Worm (Caenorhabditis elegans) whole organism, L3 larva: ENCODE data around the gene C26F1.1.

Experiments used
- R02D3.7 ChIP-seq: fragments of 150-350 bp; optimal IDR thresholded peaks from 2 replicates; lab custom pipeline; 2014; ENCODE audit warnings: missing biosample characterization, missing genetic modification characterization
- ZK546.5 ChIP-seq: sonication (generic microtip); optimal IDR thresholded peaks from 2 replicates; lab custom pipeline; 2017; ENCODE audit warnings: missing biosample characterization, missing genetic modification characterization
- aly-2 ChIP-seq: fragments of 150-350 bp; optimal IDR thresholded peaks from 2 replicates; lab custom pipeline; 2014; ENCODE audit warnings: missing biosample characterization, missing genetic modification characterization
- ama-1 ChIP-seq: fragments of 150-350 bp; optimal IDR thresholded peaks from 2 replicates; lab custom pipeline; 2018
- ceh-16 ChIP-seq: sonication (generic microtip); optimal IDR thresholded peaks from 2 replicates; lab custom pipeline; 2017; ENCODE audit warnings: missing biosample characterization, missing genetic modification characterization
- ceh-28 ChIP-seq: fragments of 150-350 bp; optimal IDR thresholded peaks from 2 replicates; lab custom pipeline; 2014; ENCODE audit warnings: missing biosample characterization, missing genetic modification reagents, missing genetic modification characterization
- ceh-82 ChIP-seq: fragments of 150-350 bp; optimal IDR thresholded peaks from 2 replicates; lab custom pipeline; 2014; ENCODE audit warnings: missing biosample characterization, missing genetic modification characterization
- ceh-9 ChIP-seq: sonication (generic microtip); optimal IDR thresholded peaks from 2 replicates; lab custom pipeline; 2018; ENCODE audit warnings: missing biosample characterization, missing genetic modification characterization
- daf-12 ChIP-seq: fragments of 150-350 bp; optimal IDR thresholded peaks from 2 replicates; lab custom pipeline; 2014; ENCODE audit warnings: missing biosample characterization, missing genetic modification reagents, missing genetic modification characterization
- egl-27 ChIP-seq: sonication (generic microtip); optimal IDR thresholded peaks from 4 replicates; lab custom pipeline; 2017; ENCODE audit warnings: missing biosample characterization, missing genetic modification reagents, missing genetic modification characterization
- egl-5 ChIP-seq: fragments of 150-350 bp; optimal IDR thresholded peaks from 2 replicates; lab custom pipeline; 2017; ENCODE audit warnings: missing biosample characterization, missing genetic modification reagents, missing genetic modification characterization, inconsistent platforms
- elt-1 ChIP-seq: fragments of 150-350 bp; optimal IDR thresholded peaks from 2 replicates; lab custom pipeline; 2014; ENCODE audit warnings: missing biosample characterization, missing genetic modification characterization
- elt-2 ChIP-seq: sonication (generic microtip); optimal IDR thresholded peaks from 2 replicates; lab custom pipeline; 2016; ENCODE audit warnings: missing genetic modification reagents, mild to moderate bottlenecking, missing genetic modification characterization, missing compliant biosample characterization
- elt-3 ChIP-seq, 3 experiments: fragments of 150-350 bp in 1 of 3; sonication (generic microtip) in 2 of 3; optimal IDR thresholded peaks; 2 replicates in 2 of 3; 4 replicates in 1 of 3; lab custom pipeline; 2014 to 2017; ENCODE audit warnings: missing biosample characterization in 3 of 3, missing genetic modification characterization in 3 of 3
- eor-1 ChIP-seq, 2 experiments: fragments of 150-350 bp; optimal IDR thresholded peaks; 2 replicates each; lab custom pipeline; 2014 to 2018; ENCODE audit warnings: missing biosample characterization in 2 of 2, missing genetic modification characterization in 2 of 2
- fkh-10 ChIP-seq: sonication (generic microtip); optimal IDR thresholded peaks from 2 replicates; lab custom pipeline; 2017; ENCODE audit warnings: missing biosample characterization, missing genetic modification reagents, missing genetic modification characterization
- fkh-2 ChIP-seq: fragments of 150-350 bp; optimal IDR thresholded peaks from 2 replicates; lab custom pipeline; 2014; ENCODE audit warnings: missing biosample characterization, missing genetic modification reagents, missing genetic modification characterization
- fos-1 ChIP-seq: fragments of 150-350 bp; optimal IDR thresholded peaks from 2 replicates; lab custom pipeline; 2014; ENCODE audit warnings: missing biosample characterization, missing genetic modification characterization
- hmg-11 ChIP-seq: sonication (generic microtip); optimal IDR thresholded peaks from 2 replicates; lab custom pipeline; 2016; ENCODE audit warnings: missing genetic modification characterization, missing compliant biosample characterization
- jun-1 ChIP-seq: fragments of 150-350 bp; optimal IDR thresholded peaks from 2 replicates; lab custom pipeline; 2014; ENCODE audit warnings: missing biosample characterization, missing genetic modification reagents, missing genetic modification characterization
- lin-15B ChIP-seq: fragments of 150-350 bp; optimal IDR thresholded peaks from 2 replicates; lab custom pipeline; 2014; ENCODE audit warnings: missing biosample characterization, missing genetic modification characterization
- lin-39 ChIP-seq: fragments of 150-350 bp; optimal IDR thresholded peaks from 2 replicates; lab custom pipeline; 2018; ENCODE audit warnings: missing biosample characterization, missing genetic modification reagents, missing genetic modification characterization
- lsy-12 ChIP-seq: sonication (generic microtip); optimal IDR thresholded peaks from 2 replicates; lab custom pipeline; 2016; ENCODE audit warnings: mild to moderate bottlenecking, missing genetic modification characterization, missing compliant biosample characterization
- mdl-1 ChIP-seq: fragments of 150-350 bp; optimal IDR thresholded peaks from 2 replicates; lab custom pipeline; 2014; ENCODE audit warnings: missing biosample characterization, missing genetic modification characterization
- mml-1 ChIP-seq: fragments of 150-350 bp; sonication (generic microtip); optimal IDR thresholded peaks from 3 replicates; lab custom pipeline; 2014; ENCODE audit warnings: missing biosample characterization, missing genetic modification characterization
- nfya-1 ChIP-seq: sonication (generic microtip); optimal IDR thresholded peaks from 2 replicates; lab custom pipeline; 2017; ENCODE audit warnings: missing genetic modification characterization, mild to moderate bottlenecking, missing compliant biosample characterization, antibody characterized with exemption, moderate library complexity; ENCODE audit not compliant: insufficient read depth
- nhr-11 ChIP-seq: fragments of 150-350 bp; optimal IDR thresholded peaks from 2 replicates; lab custom pipeline; 2014; ENCODE audit warnings: missing biosample characterization, missing genetic modification characterization
- nhr-12 ChIP-seq: fragments of 150-350 bp; optimal IDR thresholded peaks from 2 replicates; lab custom pipeline; 2014; ENCODE audit warnings: missing biosample characterization, missing genetic modification characterization
- nhr-23 ChIP-seq: fragments of 150-350 bp; optimal IDR thresholded peaks from 2 replicates; lab custom pipeline; 2014; ENCODE audit warnings: missing biosample characterization, missing genetic modification reagents, missing genetic modification characterization
- nhr-237 ChIP-seq: fragments of 150-350 bp; optimal IDR thresholded peaks from 2 replicates; lab custom pipeline; 2014; ENCODE audit warnings: missing biosample characterization, missing genetic modification characterization
- nhr-25 ChIP-seq: sonication (generic microtip); optimal IDR thresholded peaks from 2 replicates; lab custom pipeline; 2017; ENCODE audit warnings: missing biosample characterization, missing genetic modification characterization
- nhr-28 ChIP-seq: fragments of 150-350 bp; optimal IDR thresholded peaks from 2 replicates; lab custom pipeline; 2014; ENCODE audit warnings: missing biosample characterization, missing genetic modification characterization
- nhr-43 ChIP-seq: sonication (generic microtip); optimal IDR thresholded peaks from 2 replicates; lab custom pipeline; 2016; ENCODE audit warnings: mild to moderate bottlenecking, missing genetic modification characterization, missing compliant biosample characterization; ENCODE audit not compliant: poor library complexity, severe bottlenecking
- nhr-67 ChIP-seq: fragments of 150-350 bp; optimal IDR thresholded peaks from 2 replicates; lab custom pipeline; 2014; ENCODE audit warnings: missing biosample characterization, missing genetic modification characterization
- nhr-76 ChIP-seq: fragments of 150-350 bp; sonication (generic microtip); optimal IDR thresholded peaks from 5 replicates; lab custom pipeline; 2014; ENCODE audit warnings: missing biosample characterization, missing genetic modification characterization
- nhr-77 ChIP-seq: fragments of 150-350 bp; optimal IDR thresholded peaks from 2 replicates; lab custom pipeline; 2014; ENCODE audit warnings: missing biosample characterization, missing genetic modification characterization
- pha-4 ChIP-seq: fragments of 150-350 bp; optimal IDR thresholded peaks from 2 replicates; lab custom pipeline; 2014; ENCODE audit warnings: missing biosample characterization, missing genetic modification reagents, missing genetic modification characterization
- pqm-1 ChIP-seq: fragments of 150-350 bp; optimal IDR thresholded peaks from 2 replicates; lab custom pipeline; 2017; ENCODE audit warnings: missing biosample characterization, missing genetic modification characterization, inconsistent platforms
- sea-2 ChIP-seq: fragments of 150-350 bp; sonication (generic microtip); optimal IDR thresholded peaks from 4 replicates; lab custom pipeline; 2014; ENCODE audit warnings: missing biosample characterization, missing genetic modification reagents, missing genetic modification characterization
- skn-1 ChIP-seq: fragments of 150-350 bp; optimal IDR thresholded peaks from 2 replicates; lab custom pipeline; 2014; ENCODE audit warnings: missing biosample characterization, missing genetic modification characterization
- snpc-4 ChIP-seq: fragments of 150-350 bp; optimal IDR thresholded peaks from 2 replicates; lab custom pipeline; 2014; ENCODE audit warnings: missing biosample characterization, missing genetic modification characterization
- tbx-2 ChIP-seq: sonication (generic microtip); optimal IDR thresholded peaks from 2 replicates; lab custom pipeline; 2016; ENCODE audit warnings: mild to moderate bottlenecking, missing genetic modification characterization, missing compliant biosample characterization
- unc-39 ChIP-seq: sonication (generic microtip); optimal IDR thresholded peaks from 4 replicates; lab custom pipeline; 2017; ENCODE audit warnings: missing biosample characterization, missing genetic modification characterization
- unc-62 ChIP-seq: fragments of 150-350 bp; sonication (generic microtip); optimal IDR thresholded peaks from 4 replicates; lab custom pipeline; 2014; ENCODE audit warnings: missing biosample characterization, missing genetic modification reagents, missing genetic modification characterization
- zag-1 ChIP-seq: fragments of 150-350 bp; optimal IDR thresholded peaks from 2 replicates; lab custom pipeline; 2014; ENCODE audit warnings: missing biosample characterization, missing genetic modification characterization
- ztf-11 ChIP-seq: fragments of 150-350 bp; optimal IDR thresholded peaks from 2 replicates; lab custom pipeline; 2014; ENCODE audit warnings: missing biosample characterization, missing genetic modification characterization
- ztf-4 ChIP-seq: fragments of 150-350 bp; optimal IDR thresholded peaks from 2 replicates; lab custom pipeline; 2014; ENCODE audit warnings: missing biosample characterization, missing genetic modification characterization

The C26F1.1 gene

DNA sequence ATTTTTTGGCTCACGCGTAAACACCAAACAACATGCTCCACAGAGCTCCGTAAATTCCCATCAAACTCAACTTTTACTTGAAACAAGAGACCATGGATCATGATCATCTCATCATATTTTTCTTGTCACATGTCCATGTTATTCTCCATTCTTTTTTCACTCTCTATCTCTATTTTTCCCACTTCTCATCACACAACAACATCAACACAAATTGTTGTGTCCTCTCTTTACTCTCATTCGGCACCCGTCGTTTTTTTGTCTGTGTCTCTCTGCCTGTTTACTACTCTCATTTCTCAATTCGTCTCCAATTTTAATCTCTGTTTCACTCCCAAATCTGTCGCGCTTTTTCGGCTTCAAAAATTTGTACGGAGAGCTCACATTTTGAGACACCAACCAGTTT lies 25.9 kb upstream of the C26F1.1 start:
- peak; percentile 31 for TF ChIP-seq nhr-23
- no peak for TF ChIP-seq nhr-77
- TF ChIP-seq daf-12 = no peak
- TF ChIP-seq ceh-28 = no peak
- TF ChIP-seq nhr-76 (tag; lab: Kevin White, UChicago) = no peak
- TF ChIP-seq nhr-11 = no peak
- no peak for TF ChIP-seq nhr-43 (tag; lab: Kevin White, UChicago)
- TF ChIP-seq elt-1 (tag; lab: Kevin White, UChicago) = peak; percentile 30
- TF ChIP-seq jun-1 (tag; lab: Kevin White, UChicago) = no peak
- peak; percentile 57 for TF ChIP-seq nfya-1 (tag; lab: Kevin White, UChicago)
- TF ChIP-seq eor-1 (tag; optimal IDR thresholded peaks at IDR 0.05; lab: Kevin White, UChicago) = no peak
- TF ChIP-seq ama-1 (lab: Kevin White, UChicago) = no peak
- no peak for TF ChIP-seq fkh-2 (tag; lab: Kevin White, UChicago)
- no peak for TF ChIP-seq egl-27 (tag; lab: Kevin White, UChicago)
- peak; percentile 61 for TF ChIP-seq pha-4 (tag; lab: Kevin White, UChicago)
- peak; percentile 23 for TF ChIP-seq lin-15B (tag; lab: Kevin White, UChicago)
- TF ChIP-seq egl-5 (tag; lab: Kevin White, UChicago) = peak; percentile 79
- peak; percentile 67 for TF ChIP-seq unc-62 (GFP tag; lab: Kevin White, UChicago)
- TF ChIP-seq tbx-2 (tag; lab: Kevin White, UChicago) = no peak
- no peak for TF ChIP-seq zag-1 (tag; lab: Kevin White, UChicago)
- TF ChIP-seq elt-2 (tag; lab: Kevin White, UChicago) = no peak
- TF ChIP-seq fos-1 (tag; lab: Kevin White, UChicago) = no peak
- no peak for TF ChIP-seq sea-2
- TF ChIP-seq snpc-4 (tag; lab: Kevin White, UChicago) = peak; percentile 46
- TF ChIP-seq ztf-11 = no peak
- no peak for TF ChIP-seq ZK546.5
- no peak for TF ChIP-seq ztf-4 (tag; lab: Kevin White, UChicago)
- no peak for TF ChIP-seq R02D3.7 (tag; lab: Kevin White, UChicago)
- peak; percentile 46 for TF ChIP-seq lin-39 (tag; lab: Kevin White, UChicago)
- TF ChIP-seq ceh-82 (tag; lab: Kevin White, UChicago) = no peak
- peak; percentile 73 for TF ChIP-seq mdl-1 (tag; lab: Kevin White, UChicago)
- TF ChIP-seq nhr-28 (tag; lab: Kevin White, UChicago) = no peak
- no peak for TF ChIP-seq ceh-9
- TF ChIP-seq nhr-237 (tag; lab: Kevin White, UChicago) = no peak
- no peak for TF ChIP-seq mml-1 (tag; lab: Kevin White, UChicago)
- TF ChIP-seq lsy-12 (tag; lab: Kevin White, UChicago) = no peak
- TF ChIP-seq fkh-10 (GFP tag; lab: Kevin White, UChicago) = peak; percentile 38
- TF ChIP-seq elt-3 (tag; optimal IDR thresholded peaks at IDR 0.05; lab: Kevin White, UChicago) = no peak
- no peak for TF ChIP-seq nhr-25
- no peak for TF ChIP-seq unc-39
- peak; percentile 42 for TF ChIP-seq hmg-11 (tag; lab: Kevin White, UChicago)
- no peak for TF ChIP-seq nhr-12 (tag; lab: Kevin White, UChicago)
- no peak for TF ChIP-seq ceh-16 (tag; lab: Kevin White, UChicago)
- no peak for TF ChIP-seq pqm-1 (tag; lab: Kevin White, UChicago)
- TF ChIP-seq aly-2 (tag; lab: Kevin White, UChicago) = no peak
- TF ChIP-seq nhr-67 (tag; lab: Kevin White, UChicago) = no peak
- no peak for TF ChIP-seq skn-1

DNA sequence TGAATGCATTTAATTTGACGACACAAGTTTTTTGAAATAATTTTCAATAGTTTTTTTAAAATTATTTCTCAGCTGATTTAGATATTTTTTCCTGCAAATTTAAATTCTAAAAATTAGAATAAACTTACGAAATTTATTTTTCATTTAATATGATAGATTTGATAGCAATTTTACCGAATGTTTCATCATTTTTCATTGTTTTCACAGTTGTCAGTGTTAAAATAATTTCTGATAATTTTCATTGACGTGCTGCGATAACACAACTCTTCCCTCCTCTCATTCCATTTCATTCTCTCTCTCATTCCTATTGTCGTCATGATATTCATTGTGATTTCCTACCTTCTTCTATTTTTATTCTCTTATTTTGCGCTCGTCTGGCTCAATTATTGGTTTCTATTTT lies 25.0 kb upstream of the C26F1.1 start, which contains the start of gene hint-3:
hint-3 (plus strand) TSS at position 301 of the 400 bp plus-strand sequence.
- TF ChIP-seq elt-2 (tag; lab: Kevin White, UChicago) (peak; percentile 36), nfya-1 (tag; lab: Kevin White, UChicago) (no peak)
